Fruit fly (Drosophila melanogaster): Measurements from ENCODE around the gene CG6999.

Gene CG6999

dm6 chrX:9129436-9129835 is 41.3 kb downstream of the CG6999 start:
- TF ChIP-seq Ets21C (GFP tag; optimal IDR thresholded peaks at IDR 0.05) (no peak), Sox14 (GFP tag; optimal IDR thresholded peaks at IDR 0.05) (no peak)

- TF ChIP-seq lz (GFP tag; optimal IDR thresholded peaks at IDR 0.05) (no peak), topi (GFP tag; optimal IDR thresholded peaks at IDR 0.05) (no peak), CG10631 (GFP tag; optimal IDR thresholded peaks at IDR 0.05) (no peak), CG3032 (tag; optimal IDR thresholded peaks at IDR 0.05) (no peak)
Measured at dm6 chrX:9130243-9130642, 42.1 kb downstream of the CG6999 start.

dm6 chrX:9131523-9131922 is 43.4 kb downstream of the CG6999 start:
- TF ChIP-seq dsx (GFP tag; optimal IDR thresholded peaks at IDR 0.05; ENCODE audit: poor library complexity, severe bottlenecking) (no peak), Ets96B (tag; optimal IDR thresholded peaks at IDR 0.05) (no peak), CG6276 (GFP tag; optimal IDR thresholded peaks at IDR 0.05) (no peak), vri (GFP tag; optimal IDR thresholded peaks at IDR 0.05) (no peak), Eip78C (GFP tag) (no peak), spab (GFP tag; optimal IDR thresholded peaks at IDR 0.05) (no peak), pdm3 (GFP tag; optimal IDR thresholded peaks at IDR 0.05) (no peak), CG10631 (GFP tag; optimal IDR thresholded peaks at IDR 0.05) (no peak), Ets21C (GFP tag; optimal IDR thresholded peaks at IDR 0.05) (no peak), Sox14 (GFP tag; optimal IDR thresholded peaks at IDR 0.05) (no peak)

dm6 chrX:9132589-9133237 is 44.5 kb downstream of the CG6999 start:
- TF ChIP-seq CG10631 (GFP tag; optimal IDR thresholded peaks at IDR 0.05): no peak
- TF ChIP-seq Eip75B (GFP tag; optimal IDR thresholded peaks at IDR 0.05): no peak
- TF ChIP-seq CG15336 (GFP tag; IDR thresholded peaks at IDR 0.05): no peak
- no peak for TF ChIP-seq CG4318 (GFP tag; optimal IDR thresholded peaks at IDR 0.05)
- TF ChIP-seq CG32006 (GFP tag; optimal IDR thresholded peaks at IDR 0.05): no peak
- TF ChIP-seq cyc (GFP tag; optimal IDR thresholded peaks at IDR 0.05): no peak
- TF ChIP-seq dsx (GFP tag; optimal IDR thresholded peaks at IDR 0.05; ENCODE audit: poor library complexity, severe bottlenecking): no peak
- no peak for TF ChIP-seq OdsH (GFP tag; optimal IDR thresholded peaks at IDR 0.05)
- no peak for TF ChIP-seq fkh (GFP tag; optimal IDR thresholded peaks at IDR 0.05)
- TF ChIP-seq eg (GFP tag; IDR thresholded peaks at IDR 0.05): no peak
- no peak for TF ChIP-seq Sox102F (GFP tag; optimal IDR thresholded peaks at IDR 0.05)

dm6 chrX:9133577-9134240 is 45.5 kb downstream of the CG6999 start:
- TF ChIP-seq CG6276 (GFP tag; optimal IDR thresholded peaks at IDR 0.05) (no peak), svp (GFP tag) (peak; percentile 86), esn (GFP tag; optimal IDR thresholded peaks at IDR 0.05) (no peak)

dm6 chrX:9134241-9134849 is 46.2 kb downstream of the CG6999 start:
- TF ChIP-seq CG10669 (GFP tag; optimal IDR thresholded peaks at IDR 0.05) (no peak), Smox (GFP tag; optimal IDR thresholded peaks at IDR 0.05) (no peak), lz (GFP tag; optimal IDR thresholded peaks at IDR 0.05) (no peak), CG1621 (tag; optimal IDR thresholded peaks at IDR 0.05) (no peak), fd85E (GFP tag; optimal IDR thresholded peaks at IDR 0.05) (no peak), topi (GFP tag; optimal IDR thresholded peaks at IDR 0.05) (no peak), Blimp-1 (GFP tag; optimal IDR thresholded peaks at IDR 0.05) (no peak), Hr38 (GFP tag; optimal IDR thresholded peaks at IDR 0.05) (no peak), svp (GFP tag) (peak; percentile 78), CG6792 (GFP tag; optimal IDR thresholded peaks at IDR 0.05) (no peak), Ets96B (tag; optimal IDR thresholded peaks at IDR 0.05) (no peak), ss (GFP tag; optimal IDR thresholded peaks at IDR 0.05) (peak; percentile 35 to 70), acj6 (GFP tag; optimal IDR thresholded peaks at IDR 0.05) (no peak), CG6808 (GFP tag; optimal IDR thresholded peaks at IDR 0.05) (peak; percentile 35), Met (GFP tag; optimal IDR thresholded peaks at IDR 0.05) (no peak), Eip75B (GFP tag; optimal IDR thresholded peaks at IDR 0.05) (no peak), Eip93F (GFP tag; optimal IDR thresholded peaks at IDR 0.05) (no peak), dac (GFP tag; optimal IDR thresholded peaks at IDR 0.05) (no peak), eg (GFP tag; IDR thresholded peaks at IDR 0.05) (peak; percentile 34; the same call in 1 of the 3 replicates), Gug (GFP tag; IDR thresholded peaks at IDR 0.05) (no peak), CG9139 (GFP tag; optimal IDR thresholded peaks at IDR 0.05) (no peak), spab (GFP tag; optimal IDR thresholded peaks at IDR 0.05) (no peak)

Data from whole organism, prepupa.